Fruit fly (Drosophila melanogaster) whole organism, embryonic: ENCODE measurements around the gene tay.

ENCODE experiments used
- ATbp ChIP-seq: fragments of 200-800 bp; sonication (Bioruptor generic); optimal IDR thresholded peaks from 2 replicates; lab custom pipeline; 2017; ENCODE audit warnings: missing biosample characterization, mild to moderate bottlenecking, missing genetic modification characterization, missing genetic modification reagents
- Atf-2 ChIP-seq: fragments of 200-800 bp; sonication (Bioruptor generic); optimal IDR thresholded peaks from 2 replicates; lab custom pipeline; 2016; ENCODE audit warnings: missing biosample characterization, missing genetic modification characterization
- B-H2 ChIP-seq: fragments of 200-800 bp; sonication (Bioruptor generic); optimal IDR thresholded peaks from 2 replicates; lab custom pipeline; 2018; ENCODE audit warnings: missing biosample characterization, mild to moderate bottlenecking, missing genetic modification characterization
- CG11560 ChIP-seq: fragments of 200-800 bp; sonication (Bioruptor generic); IDR thresholded peaks from 3 replicates; pipeline ENCODE4 v1.3.6; 2022; ENCODE audit warnings: missing biosample characterization, missing genetic modification characterization
- CG1233 ChIP-seq: fragments of 200-800 bp; sonication (Bioruptor generic); optimal IDR thresholded peaks from 4 replicates; lab custom pipeline; 2018; ENCODE audit warnings: missing biosample characterization, mild to moderate bottlenecking, missing genetic modification characterization
- CG14667 ChIP-seq: fragments of 200-800 bp; sonication (Bioruptor generic); IDR thresholded peaks from 2 replicates; pipeline ENCODE4 v1.3.6; 2022; ENCODE audit warnings: missing biosample characterization, missing genetic modification characterization
- CG14710 ChIP-seq: fragments of 200-800 bp; sonication (Bioruptor generic); optimal IDR thresholded peaks from 3 replicates; lab custom pipeline; 2019; ENCODE audit warnings: missing biosample characterization, mild to moderate bottlenecking, missing genetic modification characterization, moderate library complexity
- CG17328 ChIP-seq: fragments of 200-800 bp; sonication (Bioruptor generic); IDR thresholded peaks from 2 replicates; pipeline ENCODE4 v1.3.6; 2022; ENCODE audit warnings: missing biosample characterization, missing genetic modification characterization
- CG17568 ChIP-seq: fragments of 200-800 bp; sonication (Bioruptor generic); optimal IDR thresholded peaks from 2 replicates; lab custom pipeline; 2018; ENCODE audit warnings: missing biosample characterization, mild to moderate bottlenecking, missing genetic modification characterization, moderate library complexity
- CG17612 ChIP-seq: fragments of 200-800 bp; sonication (Bioruptor generic); IDR thresholded peaks from 2 replicates; pipeline ENCODE4 v1.3.6; 2022; ENCODE audit warnings: missing biosample characterization, missing genetic modification characterization
- CG2116 ChIP-seq: fragments of 200-800 bp; sonication (Bioruptor generic); optimal IDR thresholded peaks from 3 replicates; lab custom pipeline; 2018; ENCODE audit warnings: missing biosample characterization, mild to moderate bottlenecking, missing genetic modification characterization
- CG34376 ChIP-seq: fragments of 200-800 bp; sonication (Bioruptor generic); optimal IDR thresholded peaks from 2 replicates; lab custom pipeline; 2018; ENCODE audit warnings: missing biosample characterization, mild to moderate bottlenecking, missing genetic modification characterization
- CG34422 ChIP-seq: fragments of 200-800 bp; sonication (Bioruptor generic); IDR thresholded peaks from 3 replicates; pipeline ENCODE4 v1.3.6; 2022; ENCODE audit warnings: missing biosample characterization, missing genetic modification characterization
- CG4328 ChIP-seq: fragments of 200-800 bp; sonication (Bioruptor generic); optimal IDR thresholded peaks from 3 replicates; lab custom pipeline; 2017; ENCODE audit warnings: missing biosample characterization, missing genetic modification reagents, missing genetic modification characterization
- CG4617 ChIP-seq: fragments of 200-800 bp; sonication (Bioruptor generic); optimal IDR thresholded peaks from 3 replicates; lab custom pipeline; 2016; ENCODE audit warnings: missing biosample characterization, missing genetic modification characterization, borderline replicate concordance
- CG6654 ChIP-seq: fragments of 200-800 bp; sonication (Bioruptor generic); optimal IDR thresholded peaks from 2 replicates; lab custom pipeline; 2017; ENCODE audit warnings: missing biosample characterization, mild to moderate bottlenecking, missing genetic modification characterization
- CG6683 ChIP-seq: fragments of 200-800 bp; sonication (Bioruptor generic); optimal IDR thresholded peaks from 2 replicates; lab custom pipeline; 2017; ENCODE audit warnings: missing biosample characterization, mild to moderate bottlenecking, missing genetic modification characterization, missing genetic modification reagents
- CG8359 ChIP-seq: fragments of 200-800 bp; sonication (Bioruptor generic); optimal IDR thresholded peaks from 2 replicates; lab custom pipeline; 2017; ENCODE audit warnings: missing biosample characterization, mild to moderate bottlenecking, missing genetic modification characterization, borderline replicate concordance
- CG8924 ChIP-seq: fragments of 200-800 bp; optimal IDR thresholded peaks from 3 replicates; lab custom pipeline; 2019; ENCODE audit warnings: missing biosample characterization, mild to moderate bottlenecking, missing genetic modification characterization, moderate library complexity
- Gsc ChIP-seq: fragments of 200-800 bp; sonication (Bioruptor generic); IDR thresholded peaks from 2 replicates; pipeline ENCODE4 v1.3.6; 2022; ENCODE audit warnings: missing biosample characterization, missing genetic modification characterization
- HLH4C ChIP-seq: fragments of 200-800 bp; sonication (Bioruptor generic); IDR thresholded peaks from 3 replicates; pipeline ENCODE4 v1.3.6; 2022; ENCODE audit warnings: missing biosample characterization, missing genetic modification characterization; ENCODE audit not compliant: partially characterized antibody
- Kr ChIP-seq: fragments of 200-800 bp; sonication (Bioruptor generic); optimal IDR thresholded peaks from 2 replicates; lab custom pipeline; 2017; ENCODE audit warnings: missing biosample characterization, mild to moderate bottlenecking, missing genetic modification characterization
- Lim3 ChIP-seq: fragments of 200-800 bp; sonication (Bioruptor generic); IDR thresholded peaks from 2 replicates; pipeline ENCODE4 v1.3.6; 2022; ENCODE audit warnings: missing biosample characterization, missing genetic modification characterization
- MBD-R2 ChIP-seq: fragments of 200-800 bp; sonication (Bioruptor generic); IDR thresholded peaks from 2 replicates; pipeline ENCODE4 v1.3.6; 2022; ENCODE audit warnings: missing biosample characterization, missing genetic modification characterization
- Meics ChIP-seq: fragments of 200-800 bp; sonication (Bioruptor generic); optimal IDR thresholded peaks from 2 replicates; lab custom pipeline; 2017; ENCODE audit warnings: missing biosample characterization, mild to moderate bottlenecking, missing genetic modification characterization
- Myb ChIP-seq: fragments of 200-800 bp; sonication (Bioruptor generic); optimal IDR thresholded peaks from 2 replicates; lab custom pipeline; 2016; ENCODE audit warnings: missing biosample characterization, missing genetic modification characterization
- Sox100B ChIP-seq: fragments of 200-800 bp; sonication (Bioruptor generic); optimal IDR thresholded peaks from 3 replicates; lab custom pipeline; 2018; ENCODE audit warnings: missing biosample characterization, mild to moderate bottlenecking, missing genetic modification characterization
- Spps ChIP-seq: fragments of 200-800 bp; sonication (Bioruptor generic); optimal IDR thresholded peaks from 2 replicates; lab custom pipeline; 2018; ENCODE audit warnings: missing biosample characterization, mild to moderate bottlenecking, missing genetic modification characterization
- YL-1 ChIP-seq: fragments of 200-800 bp; sonication (Bioruptor generic); optimal IDR thresholded peaks from 3 replicates; lab custom pipeline; 2017; ENCODE audit warnings: missing biosample characterization, mild to moderate bottlenecking, missing genetic modification characterization
- ac ChIP-seq: fragments of 200-800 bp; sonication (Bioruptor generic); optimal IDR thresholded peaks from 3 replicates; lab custom pipeline; 2017; ENCODE audit warnings: missing biosample characterization, mild to moderate bottlenecking, missing genetic modification characterization
- ase ChIP-seq: fragments of 200-800 bp; sonication (Bioruptor generic); IDR thresholded peaks from 3 replicates; pipeline ENCODE4 v1.3.6; 2022; ENCODE audit warnings: missing biosample characterization, missing genetic modification characterization
- croc ChIP-seq: fragments of 200-800 bp; sonication (Bioruptor generic); conservative IDR thresholded peaks from 3 replicates; pipeline ENCODE4 v1.3.6; 2022; ENCODE audit warnings: missing biosample characterization, missing genetic modification characterization
- crp ChIP-seq, 2 experiments: fragments of 200-800 bp; sonication (Bioruptor generic); optimal IDR thresholded peaks; 2 replicates in 1 of 2; 3 replicates in 1 of 2; lab custom pipeline; 2017; ENCODE audit warnings: missing biosample characterization in 2 of 2, missing genetic modification characterization in 2 of 2, mild to moderate bottlenecking in 1 of 2, moderate library complexity in 1 of 2
- emc ChIP-seq: fragments of 200-800 bp; sonication (Bioruptor generic); optimal IDR thresholded peaks from 2 replicates; lab custom pipeline; 2016; ENCODE audit warnings: missing biosample characterization, missing genetic modification characterization
- eve ChIP-seq, 2 experiments: fragments of >200 bp; optimal IDR thresholded peaks; 2 replicates each; lab custom pipeline; 2017; ENCODE audit warnings: missing biosample characterization in 2 of 2, missing genetic modification characterization in 2 of 2
- fd102C ChIP-seq: fragments of 200-800 bp; sonication (Bioruptor generic); optimal IDR thresholded peaks from 2 replicates; lab custom pipeline; 2018; ENCODE audit warnings: missing biosample characterization, mild to moderate bottlenecking, missing genetic modification characterization, moderate library complexity
- ftz-f1 ChIP-seq: fragments of 200-800 bp; sonication (Bioruptor generic); optimal IDR thresholded peaks from 2 replicates; lab custom pipeline; 2016; ENCODE audit warnings: missing biosample characterization, missing genetic modification characterization
- gce ChIP-seq: fragments of 200-800 bp; sonication (Bioruptor generic); IDR thresholded peaks from 3 replicates; pipeline ENCODE4 v1.3.6; 2022; ENCODE audit warnings: missing biosample characterization, missing genetic modification characterization
- gem ChIP-seq: fragments of 200-800 bp; sonication (Bioruptor generic); optimal IDR thresholded peaks from 2 replicates; lab custom pipeline; 2019; ENCODE audit warnings: missing biosample characterization, mild to moderate bottlenecking, missing genetic modification characterization, moderate library complexity
- nau ChIP-seq: fragments of 200-800 bp; sonication (Bioruptor generic); optimal IDR thresholded peaks from 3 replicates; lab custom pipeline; 2017; ENCODE audit warnings: missing biosample characterization, mild to moderate bottlenecking, missing genetic modification characterization, missing genetic modification reagents
- otp ChIP-seq: fragments of 200-800 bp; sonication (Bioruptor generic); IDR thresholded peaks from 3 replicates; pipeline ENCODE4, ENCODE4 v1.3.6; 2022; ENCODE audit warnings: missing biosample characterization, missing genetic modification characterization
- pnt ChIP-seq: fragments of 200-800 bp; sonication (Bioruptor generic); optimal IDR thresholded peaks from 3 replicates; lab custom pipeline; 2016; ENCODE audit warnings: missing biosample characterization, missing genetic modification characterization
- pzg ChIP-seq: fragments of 200-800 bp; sonication (Bioruptor generic); optimal IDR thresholded peaks from 3 replicates; lab custom pipeline; 2018; ENCODE audit warnings: missing biosample characterization, mild to moderate bottlenecking, missing genetic modification characterization, moderate library complexity
- repo ChIP-seq: fragments of 200-800 bp; sonication (Bioruptor generic); optimal IDR thresholded peaks from 2 replicates; lab custom pipeline; 2016; ENCODE audit warnings: missing biosample characterization, missing genetic modification characterization
- scrt ChIP-seq: fragments of 200-800 bp; sonication (Bioruptor generic); optimal IDR thresholded peaks from 2 replicates; lab custom pipeline; 2018; ENCODE audit warnings: missing biosample characterization, mild to moderate bottlenecking, missing genetic modification characterization, moderate library complexity
- sob ChIP-seq: fragments of 200-800 bp; sonication (Bioruptor generic); IDR thresholded peaks from 2 replicates; pipeline ENCODE4 v1.3.6; 2022; ENCODE audit warnings: missing biosample characterization, missing genetic modification characterization
- tio ChIP-seq: fragments of 200-800 bp; sonication (Bioruptor generic); optimal IDR thresholded peaks from 2 replicates; lab custom pipeline; 2017; ENCODE audit warnings: missing biosample characterization, missing genetic modification characterization, inconsistent platforms
- trh ChIP-seq: fragments of 200-800 bp; sonication (Bioruptor generic); optimal IDR thresholded peaks from 2 replicates; lab custom pipeline; 2016; ENCODE audit warnings: missing biosample characterization, missing genetic modification characterization
- ttk ChIP-seq: fragments of 200-800 bp; sonication (Bioruptor generic); IDR thresholded peaks from 2 replicates; pipeline ENCODE4 v2.1.2; 2022; ENCODE audit warnings: missing biosample characterization, missing genetic modification characterization
- unc-4 ChIP-seq: fragments of 200-800 bp; sonication (Bioruptor generic); IDR thresholded peaks from 2 replicates; pipeline ENCODE4 v1.3.6; 2022; ENCODE audit warnings: missing biosample characterization, missing genetic modification characterization; ENCODE audit not compliant: partially characterized antibody
- usp ChIP-seq: fragments of >200 bp; optimal IDR thresholded peaks from 2 replicates; lab custom pipeline; 2017; ENCODE audit warnings: missing biosample characterization, missing genetic modification characterization
- z ChIP-seq: fragments of 200-800 bp; sonication (Bioruptor generic); IDR thresholded peaks from 3 replicates; pipeline ENCODE4 v1.3.6; 2022; ENCODE audit warnings: missing biosample characterization, missing genetic modification characterization

The tay gene

DNA sequence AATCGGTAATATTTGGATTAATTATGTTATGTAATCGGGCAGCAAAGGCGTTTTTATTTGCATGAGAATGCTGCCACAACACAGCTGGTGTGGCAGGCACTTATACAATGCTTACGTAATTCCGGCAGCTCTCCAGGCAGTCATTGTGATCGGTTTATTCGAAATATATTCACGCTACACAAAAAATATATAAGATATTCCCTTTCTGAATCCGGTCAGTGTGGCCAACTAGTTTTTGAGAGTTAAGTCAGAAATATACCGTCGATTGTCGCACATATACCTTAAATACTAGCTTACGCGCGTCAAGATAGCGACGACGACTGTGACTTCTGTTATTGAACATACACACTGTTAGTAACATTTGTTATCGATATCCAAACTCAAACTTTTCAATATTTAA is 38.1 kb downstream of the tay start, which contains the start of gene sun (continued):
- TF ChIP-seq Sox100B (GFP tag; lab: Kevin White, UChicago) (no peak), CG1233 (GFP tag; lab: Kevin White, UChicago) (no peak), Meics (GFP tag; lab: Kevin White, UChicago) (no peak), CG4328 (GFP tag; lab: Kevin White, UChicago) (no peak), Myb (GFP tag; lab: Kevin White, UChicago) (peak; percentile 40), pzg (GFP tag; lab: Kevin White, UChicago) (peak; percentile 79), z (GFP tag; lab: Robert Waterston, UW) (no peak), CG6654 (GFP tag; lab: Kevin White, UChicago) (no peak), Atf-2 (GFP tag; lab: Kevin White, UChicago) (no peak), ttk (GFP tag; lab: Robert Waterston, UW) (no peak), gce (GFP tag; lab: Robert Waterston, UW) (no peak), Kr (no peak), crp (GFP tag; optimal IDR thresholded peaks at IDR 0.05; lab: Kevin White, UChicago) (peak in 1 of 2 experiments; percentile 50), CG17612 (GFP tag; lab: Robert Waterston, UW) (no peak), ase (GFP tag; lab: Robert Waterston, UW) (no peak), YL-1 (GFP tag; lab: Kevin White, UChicago) (peak; percentile 73), CG34376 (GFP tag; lab: Kevin White, UChicago) (no peak), CG14710 (tag; lab: Kevin White, UChicago) (peak; percentile 23), Spps (tag; lab: Kevin White, UChicago) (no peak), otp (GFP tag; lab: Robert Waterston, UW) (no peak), usp (GFP tag; lab: Kevin White, UChicago) (no peak), ftz-f1 (no peak), ac (GFP tag; lab: Kevin White, UChicago) (no peak), repo (no peak), HLH4C (GFP tag; lab: Robert Waterston, UW) (0 out of 3 replicates have a peak, but pooled peaks have one; percentile 32), emc (GFP tag; lab: Kevin White, UChicago) (no peak), trh (GFP tag; lab: Kevin White, UChicago) (no peak), MBD-R2 (GFP tag; lab: Robert Waterston, UW) (peak; percentile 37; the same call in 1 of the 2 replicates), Gsc (GFP tag; lab: Robert Waterston, UW) (no peak), CG11560 (tag; lab: Robert Waterston, UW) (no peak), CG17328 (no peak), sob (no peak), CG14667 (GFP tag; lab: Robert Waterston, UW) (no peak), CG2116 (peak; percentile 20), CG17568 (no peak), CG8924 (tag; lab: Kevin White, UChicago) (no peak), scrt (no peak), gem (no peak), CG4617 (peak; percentile 55), pnt (GFP tag; lab: Kevin White, UChicago) (no peak), tio (no peak), unc-4 (GFP tag; lab: Robert Waterston, UW) (peak; percentile 35; the same call in 1 of the 2 replicates), croc (GFP tag; lab: Robert Waterston, UW) (no peak), nau (GFP tag; lab: Kevin White, UChicago) (no peak), eve (GFP tag; optimal IDR thresholded peaks at IDR 0.05; lab: Kevin White, UChicago) (no peak), CG6683 (no peak), fd102C (GFP tag; lab: Kevin White, UChicago) (no peak), CG8359 (no peak), CG34422 (GFP tag; lab: Robert Waterston, UW) (no peak), B-H2 (no peak), Lim3 (GFP tag; lab: Robert Waterston, UW) (no peak), ATbp (no peak)
